Worm (Caenorhabditis elegans): Measurements from ENCODE around the gene lgc-37.

DNA sequence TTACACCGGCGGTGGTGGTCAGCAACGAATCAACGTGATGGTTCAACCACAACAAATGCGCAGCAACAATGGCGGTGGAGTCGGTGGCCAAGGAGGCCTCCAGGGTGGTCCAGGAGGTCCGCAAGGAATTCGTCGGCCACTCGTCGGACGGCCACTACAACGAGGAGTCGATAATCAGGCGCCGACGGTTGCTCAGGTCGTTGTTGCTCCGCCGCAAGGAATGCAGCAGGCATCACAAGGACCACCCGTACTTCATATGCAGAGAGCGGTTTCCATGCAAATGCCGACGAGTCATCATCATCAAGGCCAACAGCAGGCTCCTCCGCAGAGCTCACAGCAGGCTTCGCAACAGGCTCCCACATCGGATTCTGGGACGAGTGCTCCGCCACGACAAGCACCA lies 41.4 kb upstream of the lgc-37 start:
- TF ChIP-seq B0310.2 (tag; optimal IDR thresholded peaks at IDR 0.05) (no peak), pes-1 (GFP tag; IDR thresholded peaks at IDR 0.05) (no peak), F13C5.2 (tag; optimal IDR thresholded peaks at IDR 0.05) (no peak), hnd-1 (tag; optimal IDR thresholded peaks at IDR 0.05) (no peak), ceh-36 (tag; optimal IDR thresholded peaks at IDR 0.05) (no peak), ama-1 (optimal IDR thresholded peaks at IDR 0.05) (no peak)

Measured in whole organism, early embryonic.